Fruit fly (Drosophila melanogaster) whole organism, prepupa: ENCODE results near the gene CG33947.
A peak's percentile ranks its signal among the peaks of the same experiment; 100 is the strongest.

Experiments
- Blimp-1 ChIP-seq: fragments of 200-800 bp; sonication (Bioruptor generic); optimal IDR thresholded peaks from 3 replicates; lab custom pipeline; 2017; ENCODE audit warnings: missing biosample characterization, missing genetic modification characterization, mild to moderate bottlenecking, moderate library complexity, missing genetic modification reagents
- CG10631 ChIP-seq: fragments of 200-800 bp; sonication (Bioruptor generic); optimal IDR thresholded peaks from 2 replicates; lab custom pipeline; 2016; ENCODE audit warnings: missing biosample characterization, missing genetic modification characterization
- CG10669 ChIP-seq: fragments of 200-800 bp; sonication (Bioruptor generic); optimal IDR thresholded peaks from 3 replicates; lab custom pipeline; 2018; ENCODE audit warnings: missing biosample characterization, mild to moderate bottlenecking, missing genetic modification characterization, moderate library complexity
- CG11762 ChIP-seq: fragments of 200-800 bp; sonication (Bioruptor generic); optimal IDR thresholded peaks from 3 replicates; lab custom pipeline; 2016; ENCODE audit warnings: missing biosample characterization, missing genetic modification characterization; ENCODE audit not compliant: insufficient read depth
- CG11902 ChIP-seq: fragments of 200-800 bp; sonication (Bioruptor generic); optimal IDR thresholded peaks from 3 replicates; lab custom pipeline; 2016; ENCODE audit warnings: missing biosample characterization, missing genetic modification characterization
- CG3032 ChIP-seq: fragments of 200-800 bp; optimal IDR thresholded peaks from 2 replicates; lab custom pipeline; 2019; ENCODE audit warnings: missing biosample characterization, mild to moderate bottlenecking, missing genetic modification characterization, moderate library complexity
- CG32006 ChIP-seq: fragments of 200-800 bp; sonication (Bioruptor generic); optimal IDR thresholded peaks from 3 replicates; lab custom pipeline; 2017; ENCODE audit warnings: missing biosample characterization, mild to moderate bottlenecking, missing genetic modification characterization
- CG34406 ChIP-seq: fragments of 200-800 bp; sonication (Bioruptor generic); optimal IDR thresholded peaks from 3 replicates; lab custom pipeline; 2016; ENCODE audit warnings: missing biosample characterization, missing genetic modification characterization
- CG3919 ChIP-seq: fragments of 200-800 bp; sonication (Bioruptor generic); optimal IDR thresholded peaks from 3 replicates; lab custom pipeline; 2016; ENCODE audit warnings: missing biosample characterization, missing genetic modification characterization
- CG4318 ChIP-seq: fragments of 200-800 bp; sonication (Bioruptor generic); optimal IDR thresholded peaks from 3 replicates; lab custom pipeline; 2017; ENCODE audit warnings: missing biosample characterization, mild to moderate bottlenecking, missing genetic modification characterization
- CG6163 ChIP-seq: fragments of 200-800 bp; sonication (Bioruptor generic); IDR thresholded peaks from 3 replicates; pipeline ENCODE4 v1.3.6; 2022; ENCODE audit warnings: missing biosample characterization, missing genetic modification characterization
- CG6276 ChIP-seq: fragments of 200-800 bp; sonication (Bioruptor generic); optimal IDR thresholded peaks from 2 replicates; lab custom pipeline; 2017; ENCODE audit warnings: missing biosample characterization, mild to moderate bottlenecking, missing genetic modification characterization
- CG7368 ChIP-seq: fragments of 200-800 bp; sonication (Bioruptor generic); optimal IDR thresholded peaks from 3 replicates; lab custom pipeline; 2016; ENCODE audit warnings: missing biosample characterization, missing genetic modification characterization
- CG8632 ChIP-seq: fragments of 200-800 bp; sonication (Bioruptor generic); optimal IDR thresholded peaks from 3 replicates; lab custom pipeline; 2016; ENCODE audit warnings: missing biosample characterization, missing genetic modification characterization
- CG9139 ChIP-seq: fragments of 200-800 bp; sonication (Bioruptor generic); optimal IDR thresholded peaks from 3 replicates; lab custom pipeline; 2017; ENCODE audit warnings: missing biosample characterization, mild to moderate bottlenecking, missing genetic modification characterization
- Eip78C ChIP-seq: fragments of 200-800 bp; sonication (Bioruptor generic); peaks from one replicate; lab custom pipeline; 2016; ENCODE audit warnings: missing biosample characterization, missing genetic modification characterization
- Gug ChIP-seq: fragments of 200-800 bp; sonication (Bioruptor generic); IDR thresholded peaks from 2 replicates; pipeline ENCODE4 v1.3.6; 2022; ENCODE audit warnings: missing biosample characterization, missing genetic modification characterization
- Hr4 ChIP-seq: fragments of 200-800 bp; sonication (Bioruptor generic); optimal IDR thresholded peaks from 3 replicates; lab custom pipeline; 2016; ENCODE audit warnings: missing biosample characterization, missing genetic modification characterization
- Lpt ChIP-seq: fragments of 200-800 bp; sonication (Bioruptor generic); optimal IDR thresholded peaks from 3 replicates; lab custom pipeline; 2016; ENCODE audit warnings: missing biosample characterization, missing genetic modification characterization
- Smox ChIP-seq: fragments of 200-800 bp; sonication (Bioruptor generic); optimal IDR thresholded peaks from 3 replicates; lab custom pipeline; 2016; ENCODE audit warnings: missing biosample characterization, missing genetic modification characterization
- Sox14 ChIP-seq: fragments of 200-800 bp; sonication (Bioruptor generic); optimal IDR thresholded peaks from 3 replicates; lab custom pipeline; 2016; ENCODE audit warnings: missing biosample characterization, missing genetic modification characterization
- Sox15 ChIP-seq: fragments of 200-800 bp; sonication (Bioruptor generic); optimal IDR thresholded peaks from 3 replicates; lab custom pipeline; 2016; ENCODE audit warnings: missing biosample characterization, missing genetic modification characterization
- achi ChIP-seq: fragments of 200-800 bp; sonication (Bioruptor generic); optimal IDR thresholded peaks from 3 replicates; lab custom pipeline; 2016; ENCODE audit warnings: missing biosample characterization, missing genetic modification characterization
- acj6 ChIP-seq: fragments of 200-800 bp; sonication (Bioruptor generic); optimal IDR thresholded peaks from 3 replicates; lab custom pipeline; 2016; ENCODE audit warnings: missing biosample characterization, missing genetic modification characterization
- eg ChIP-seq: fragments of 200-800 bp; sonication (Bioruptor generic); IDR thresholded peaks from 3 replicates; pipeline ENCODE4 v1.3.6; 2022; ENCODE audit warnings: missing biosample characterization, missing genetic modification characterization
- esn ChIP-seq: fragments of 200-800 bp; sonication (Bioruptor generic); optimal IDR thresholded peaks from 2 replicates; lab custom pipeline; 2016; ENCODE audit warnings: missing biosample characterization, mild to moderate bottlenecking, missing genetic modification characterization, moderate library complexity
- fkh ChIP-seq: fragments of 200-800 bp; sonication (Bioruptor generic); optimal IDR thresholded peaks from 3 replicates; lab custom pipeline; 2017; ENCODE audit warnings: missing biosample characterization, mild to moderate bottlenecking, missing genetic modification characterization, moderate library complexity
- lz ChIP-seq: fragments of 200-800 bp; sonication (Bioruptor generic); optimal IDR thresholded peaks from 3 replicates; lab custom pipeline; 2016; ENCODE audit warnings: missing biosample characterization, missing genetic modification characterization
- pdm3 ChIP-seq: fragments of 200-800 bp; sonication (Bioruptor generic); optimal IDR thresholded peaks from 3 replicates; lab custom pipeline; 2016; ENCODE audit warnings: missing biosample characterization, missing genetic modification characterization
- salr ChIP-seq, 2 experiments: fragments of 200-800 bp; sonication (Bioruptor generic); optimal IDR thresholded peaks; 3 replicates each; lab custom pipeline; 2016 to 2018; ENCODE audit warnings: missing biosample characterization in 2 of 2, missing genetic modification characterization in 2 of 2, mild to moderate bottlenecking in 1 of 2
- spab ChIP-seq: fragments of 200-800 bp; sonication (Bioruptor generic); optimal IDR thresholded peaks from 2 replicates; lab custom pipeline; 2017; ENCODE audit warnings: missing biosample characterization, mild to moderate bottlenecking, missing genetic modification characterization, missing genetic modification reagents
- ss ChIP-seq, 2 experiments: fragments of 200-800 bp; sonication (Bioruptor generic); optimal IDR thresholded peaks; 2 replicates in 1 of 2; 3 replicates in 1 of 2; lab custom pipeline; 2017 to 2018; ENCODE audit warnings: mild to moderate bottlenecking in 2 of 2, missing biosample characterization in 2 of 2, missing genetic modification characterization in 2 of 2, moderate library complexity in 1 of 2
- vri ChIP-seq: fragments of 200-800 bp; sonication (Bioruptor generic); optimal IDR thresholded peaks from 3 replicates; lab custom pipeline; 2016; ENCODE audit warnings: missing biosample characterization, mild to moderate bottlenecking, missing genetic modification characterization

CG33947 gene

DNA sequence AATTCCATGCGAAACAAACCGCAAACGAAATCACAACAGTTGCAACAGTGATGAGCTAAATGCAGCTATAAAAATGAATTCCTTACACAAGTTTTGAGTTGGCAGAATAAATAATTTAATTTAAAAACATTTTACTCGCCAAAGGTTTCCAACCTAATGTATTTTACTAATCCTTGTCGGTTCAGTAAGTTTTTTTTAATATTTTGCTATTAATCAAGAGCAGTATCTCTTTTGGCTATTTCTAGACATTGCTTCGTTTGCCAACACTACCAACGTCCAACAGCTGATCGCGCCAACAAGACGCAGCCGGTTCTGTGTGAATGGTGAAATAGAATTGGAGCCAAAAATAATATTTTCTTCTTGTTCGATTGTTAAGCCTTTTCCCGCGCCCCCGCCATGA lies 31.6 kb upstream of the CG33947 start, which contains the start of the genes CG32075, CG45101 and SuUR (continued):
- TF ChIP-seq salr (GFP tag; optimal IDR thresholded peaks at IDR 0.05; lab: Kevin White, UChicago), result peak; percentile 43 to 59
- peak; percentile 56 for TF ChIP-seq Lpt (GFP tag; lab: Kevin White, UChicago)
- peak; percentile 73 for TF ChIP-seq CG11902
- peak; percentile 82 for TF ChIP-seq Sox15 (GFP tag; lab: Kevin White, UChicago)
- TF ChIP-seq pdm3 (GFP tag; lab: Kevin White, UChicago), result peak; percentile 90
- no peak for TF ChIP-seq Blimp-1 (GFP tag; lab: Kevin White, UChicago)
- TF ChIP-seq Eip78C (GFP tag; lab: Kevin White, UChicago), result peak; percentile 92
- peak; percentile 83 for TF ChIP-seq achi (GFP tag; lab: Kevin White, UChicago)
- TF ChIP-seq CG10631, result peak; percentile 89
- no peak for TF ChIP-seq CG6276
- TF ChIP-seq CG34406 (GFP tag; lab: Kevin White, UChicago), result peak; percentile 82
- TF ChIP-seq CG32006, result peak; percentile 82
- no peak for TF ChIP-seq Smox
- peak; percentile 78 for TF ChIP-seq CG3032 (tag; lab: Kevin White, UChicago)
- TF ChIP-seq Hr4 (GFP tag; lab: Kevin White, UChicago), result peak; percentile 88
- no peak for TF ChIP-seq CG9139
- peak; percentile 73 for TF ChIP-seq CG8632 (GFP tag; lab: Kevin White, UChicago)
- peak; percentile 68 for TF ChIP-seq CG7368 (GFP tag; lab: Kevin White, UChicago)
- TF ChIP-seq CG11762 (GFP tag; lab: Kevin White, UChicago), result peak; percentile 66
- peak; percentile 70 for TF ChIP-seq CG6163
- peak; percentile 79 for TF ChIP-seq Gug (GFP tag; lab: Robert Waterston, UW)

DNA sequence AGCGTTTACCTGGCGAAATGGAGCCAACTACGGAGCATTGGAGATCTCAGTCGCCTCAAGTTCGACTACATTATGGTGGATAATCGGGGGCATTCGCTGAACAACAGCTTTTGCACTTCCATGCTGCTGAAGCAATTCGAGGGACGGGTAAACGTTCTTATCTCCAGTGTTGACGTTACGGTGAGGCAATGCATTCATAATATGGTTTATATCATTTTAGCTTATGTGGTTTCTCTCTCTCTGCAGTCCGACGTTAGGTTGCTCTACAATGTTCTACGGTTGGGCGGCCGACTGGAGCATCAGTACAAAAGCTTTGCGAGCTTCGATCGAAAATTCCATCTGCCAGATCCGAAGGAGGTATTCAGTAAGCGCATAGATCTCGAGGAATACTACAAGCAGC lies 30.4 kb upstream of the CG33947 start:
- TF ChIP-seq vri (GFP tag; lab: Kevin White, UChicago), result peak; percentile 82
- TF ChIP-seq CG10669 (GFP tag; lab: Kevin White, UChicago), result no peak
- TF ChIP-seq Eip78C (GFP tag; lab: Kevin White, UChicago), result peak; percentile 16
- no peak for TF ChIP-seq CG32006
- no peak for TF ChIP-seq Blimp-1 (GFP tag; lab: Kevin White, UChicago)
- no peak for TF ChIP-seq Hr4 (GFP tag; lab: Kevin White, UChicago)
- peak; percentile 10 for TF ChIP-seq fkh (GFP tag; lab: Kevin White, UChicago)
- TF ChIP-seq, all 60 proteins: peak for 3

DNA sequence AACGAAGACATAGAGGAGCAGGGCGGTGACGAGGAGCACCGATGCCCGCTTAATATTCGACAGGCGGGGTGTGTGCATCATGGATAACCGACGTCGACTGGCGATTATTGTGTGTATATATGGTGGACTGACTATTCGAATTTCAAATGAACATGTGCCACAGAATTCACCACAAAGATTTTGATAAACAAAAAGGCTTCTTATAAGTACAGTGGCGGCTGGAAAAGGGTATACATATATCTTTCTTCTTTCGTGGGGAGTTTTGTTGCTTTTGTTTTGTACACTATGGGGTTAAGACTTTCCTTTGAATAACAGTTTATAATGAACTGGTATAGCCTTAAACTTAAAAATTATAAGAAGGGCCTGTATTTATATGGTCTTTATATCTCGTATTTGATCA lies 26.5 kb upstream of the CG33947 start, which contains the start of gene CG6310:
TSS of gene CG6310 (minus strand) at position 101 of the 400 bp plus-strand sequence.
- no peak for TF ChIP-seq acj6 (GFP tag; lab: Kevin White, UChicago)
- peak; percentile 0 for TF ChIP-seq esn (GFP tag; lab: Kevin White, UChicago)
- TF ChIP-seq eg (GFP tag; lab: Robert Waterston, UW), result 0 out of 3 replicates have a peak, but pooled peaks have one; percentile 8
- no peak for TF ChIP-seq fkh (GFP tag; lab: Kevin White, UChicago)
- TF ChIP-seq Sox14 (GFP tag; lab: Kevin White, UChicago), result no peak

DNA sequence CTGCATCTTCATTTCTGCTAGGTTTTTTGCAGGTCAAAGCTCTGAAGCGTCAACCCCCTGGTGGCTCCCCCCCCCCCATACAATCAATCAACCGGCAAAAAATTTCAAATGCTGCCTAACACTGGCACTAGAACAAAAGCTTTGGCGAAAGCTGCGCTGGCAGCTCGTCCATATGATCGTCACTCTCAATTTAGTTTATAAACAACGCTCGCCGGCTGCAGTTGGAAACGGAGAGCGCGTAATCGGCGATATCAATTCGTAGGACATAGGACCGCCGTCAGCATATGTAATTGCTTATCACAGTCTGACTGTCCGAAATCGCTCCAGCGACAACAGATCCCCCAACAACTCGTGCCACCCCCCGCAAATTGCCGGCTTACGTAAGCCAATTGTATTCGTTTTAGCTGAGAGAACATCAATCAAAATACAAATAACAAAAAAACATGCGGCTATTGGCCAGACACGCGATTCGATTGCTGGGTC lies 25.9 kb upstream of the CG33947 start, which contains the start of gene Mocs1:
TSS of gene Mocs1 (plus strand) at position 155 of the 483 bp plus-strand sequence.
- TF ChIP-seq vri (GFP tag; lab: Kevin White, UChicago), result peak; percentile 99
- no peak for TF ChIP-seq spab (GFP tag; lab: Kevin White, UChicago)
- TF ChIP-seq Smox, result no peak
- peak; percentile 39; the same call in 1 of the 3 replicates for TF ChIP-seq CG6163
- no peak for TF ChIP-seq ss (GFP tag; optimal IDR thresholded peaks at IDR 0.05; lab: Kevin White, UChicago)
- TF ChIP-seq lz (GFP tag; lab: Kevin White, UChicago), result no peak
- TF ChIP-seq Sox14 (GFP tag; lab: Kevin White, UChicago), result no peak
- TF ChIP-seq Lpt (GFP tag; lab: Kevin White, UChicago), result no peak
- TF ChIP-seq CG34406 (GFP tag; lab: Kevin White, UChicago), result no peak

DNA sequence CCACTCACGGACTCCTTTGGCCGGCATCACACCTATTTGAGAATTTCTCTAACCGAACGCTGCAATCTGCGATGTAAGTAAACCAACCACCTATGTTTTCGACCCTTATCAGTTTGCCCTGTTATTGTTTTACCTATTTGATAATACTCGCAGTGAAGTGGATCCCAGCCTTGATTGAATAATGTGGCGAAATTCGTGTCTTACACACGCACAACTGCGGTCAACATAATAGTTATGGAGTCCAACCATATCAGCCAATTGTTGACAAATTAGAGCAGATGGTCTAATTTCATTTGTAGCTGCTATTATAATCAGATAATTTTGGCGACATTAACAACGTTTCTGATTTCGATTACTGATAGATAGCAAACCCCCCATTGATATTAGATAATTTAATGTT lies 25.2 kb upstream of the CG33947 start:
- no peak for TF ChIP-seq CG3919 (GFP tag; lab: Kevin White, UChicago)
- no peak for TF ChIP-seq CG4318
